Worm (Caenorhabditis elegans): ENCODE results near the gene F54C8.1.

The F54C8.1 gene

DNA sequence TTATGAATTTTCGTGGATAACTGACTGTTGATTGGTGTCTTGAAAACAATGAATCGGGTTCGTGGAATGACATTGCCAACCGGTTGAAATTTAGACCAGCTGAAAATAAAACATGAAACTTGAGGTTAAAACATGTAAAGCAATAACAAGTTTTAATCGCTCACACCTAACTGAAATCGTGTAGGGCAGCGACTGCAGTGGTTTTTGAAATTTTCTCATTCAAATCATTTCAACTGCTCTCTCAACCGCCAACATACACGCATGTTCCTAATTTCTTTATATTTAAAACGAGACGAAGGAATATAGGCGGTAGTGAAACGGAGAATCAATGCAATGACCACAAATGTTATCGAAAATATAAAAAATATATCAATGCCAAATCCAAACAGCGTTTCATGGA, 3.3 kb downstream of the F54C8.1 start (continued):
- TF ChIP-seq lin-26 (GFP tag; IDR thresholded peaks at IDR 0.05): peak; percentile 57; the same call in 1 of the 2 replicates

ce11 chrIII:9443417-9444027, 4.0 kb downstream of the F54C8.1 start, which contains the start of gene pir-2:
Gene pir-2 (minus strand): TSS chrIII:9443634.
- TF ChIP-seq lsl-1 (GFP tag; optimal IDR thresholded peaks at IDR 0.05): peak; percentile 52
- no peak; the same call in 1 of the 2 replicates for TF ChIP-seq lir-1 (GFP tag; conservative IDR thresholded peaks at IDR 0.05)
- peak; percentile 90 for TF ChIP-seq efl-1 (GFP tag; optimal IDR thresholded peaks at IDR 0.05)
- TF ChIP-seq F23B12.7 (tag; optimal IDR thresholded peaks at IDR 0.05; ENCODE audit: insufficient read depth): peak; percentile 23
- no peak for TF ChIP-seq ceh-58 (GFP tag; IDR thresholded peaks at IDR 0.05)
- 0 out of 2 replicates have a peak, but pooled peaks have one; percentile 52 for TF ChIP-seq ztf-28 (GFP tag; IDR thresholded peaks at IDR 0.05)
- no peak for TF ChIP-seq T07F8.4 (tag; optimal IDR thresholded peaks at IDR 0.05)
- no peak for TF ChIP-seq lsy-27 (tag; optimal IDR thresholded peaks at IDR 0.05; ENCODE audit: borderline replicate concordance, insufficient read depth)
- TF ChIP-seq F49E8.2 (tag; optimal IDR thresholded peaks at IDR 0.05; ENCODE audit: insufficient read depth): peak; percentile 29
- 0 out of 2 replicates have a peak, but pooled peaks have one; percentile 27 for TF ChIP-seq B0019.2 (GFP tag; conservative IDR thresholded peaks at IDR 0.05)
- TF ChIP-seq rpc-1 (optimal IDR thresholded peaks at IDR 0.05): no peak
- TF ChIP-seq rpc-1 (tag; optimal IDR thresholded peaks at IDR 0.05): no peak
- TF ChIP-seq B0035.1 (tag; optimal IDR thresholded peaks at IDR 0.05): no peak
- TF ChIP-seq egrh-3 (GFP tag; IDR thresholded peaks at IDR 0.05): 0 out of 2 replicates have a peak, but pooled peaks have one; percentile 9
- TF ChIP-seq nhr-120 (GFP tag; IDR thresholded peaks at IDR 0.05): no peak
- peak; percentile 84 for TF ChIP-seq attf-5 (GFP tag; optimal IDR thresholded peaks at IDR 0.05)
- TF ChIP-seq cebp-1 (GFP tag; IDR thresholded peaks at IDR 0.05): no peak
- TF ChIP-seq cebp-1 (tag; optimal IDR thresholded peaks at IDR 0.05): peak; percentile 72
- peak; percentile 57 for TF ChIP-seq hmg-1.2 (GFP tag; IDR thresholded peaks at IDR 0.05)
- no peak for TF ChIP-seq snpc-4 (GFP tag; optimal IDR thresholded peaks at IDR 0.05)
- TF ChIP-seq snpc-4 (tag; optimal IDR thresholded peaks at IDR 0.05): peak in 3 of 4 experiments; percentile 30 to 56 (median 53)
- peak; percentile 43; the same call in 1 of the 2 replicates for TF ChIP-seq rcor-1 (GFP tag; IDR thresholded peaks at IDR 0.05)
- peak; percentile 72 for TF ChIP-seq dox-1 (GFP tag; IDR thresholded peaks at IDR 0.05)
- TF ChIP-seq madf-3 (GFP tag; IDR thresholded peaks at IDR 0.05): 0 out of 2 replicates have a peak, but pooled peaks have one; percentile 49
- peak; percentile 85 for TF ChIP-seq dpl-1 (GFP tag; optimal IDR thresholded peaks at IDR 0.05)
- 0 out of 2 replicates have a peak, but pooled peaks have one; percentile 20 for TF ChIP-seq ceh-100 (GFP tag; IDR thresholded peaks at IDR 0.05)
- no peak for TF ChIP-seq nhr-27 (tag; optimal IDR thresholded peaks at IDR 0.05)
- TF ChIP-seq madf-6 (GFP tag; IDR thresholded peaks at IDR 0.05): peak; percentile 85
- TF ChIP-seq K11D2.4 (GFP tag; IDR thresholded peaks at IDR 0.05): no peak; the same call in 1 of the 2 replicates
- no peak for TF ChIP-seq ets-4 (GFP tag; optimal IDR thresholded peaks at IDR 0.05)
- peak; percentile 79 for TF ChIP-seq pbrm-1 (GFP tag; IDR thresholded peaks at IDR 0.05)
- peak; percentile 52 for TF ChIP-seq athp-1 (tag; optimal IDR thresholded peaks at IDR 0.05)
- peak; percentile 86 for TF ChIP-seq F33H1.4 (GFP tag; IDR thresholded peaks at IDR 0.05)
- no peak for TF ChIP-seq mxl-1 (tag; optimal IDR thresholded peaks at IDR 0.05)
- TF ChIP-seq ekl-4 (GFP tag; IDR thresholded peaks at IDR 0.05): peak; percentile 62
- no peak for TF ChIP-seq him-1 (tag; optimal IDR thresholded peaks at IDR 0.05)
- TF ChIP-seq ZK185.1 (tag; optimal IDR thresholded peaks at IDR 0.05; ENCODE audit: poor library complexity, severe bottlenecking): peak; percentile 41
- TF ChIP-seq attf-3 (GFP tag; conservative IDR thresholded peaks at IDR 0.05): peak; percentile 55; the same call in 1 of the 2 replicates
- TF ChIP-seq tbp1 (GFP tag; optimal IDR thresholded peaks at IDR 0.05): peak; percentile 43
- peak; percentile 46 for TF ChIP-seq ztf-18 (tag; optimal IDR thresholded peaks at IDR 0.05)
- peak; percentile 90 for TF ChIP-seq lin-54 (GFP tag; optimal IDR thresholded peaks at IDR 0.05)
- peak; percentile 73 for TF ChIP-seq ceh-91 (GFP tag; IDR thresholded peaks at IDR 0.05)
- TF ChIP-seq snpc-1.1 (tag; optimal IDR thresholded peaks at IDR 0.05; ENCODE audit: insufficient read depth): no peak
- peak; percentile 80 for TF ChIP-seq mcd-1 (GFP tag; IDR thresholded peaks at IDR 0.05)
